Fruit fly (Drosophila melanogaster) whole organism, wandering third instar larva: ENCODE results near the gene CG7714.

Experiments used
- Abd-B ChIP-seq: fragments of >200 bp; optimal IDR thresholded peaks from 2 replicates; lab custom pipeline; 2017; ENCODE audit warnings: missing biosample characterization, missing genetic modification characterization
- CG32264 ChIP-seq: fragments of 200-800 bp; sonication (Bioruptor generic); optimal IDR thresholded peaks from 2 replicates; lab custom pipeline; 2016; ENCODE audit warnings: missing biosample characterization, missing genetic modification characterization
- CG9705 ChIP-seq: fragments of 200-800 bp; sonication (Bioruptor generic); optimal IDR thresholded peaks from 2 replicates; lab custom pipeline; 2018; ENCODE audit warnings: missing biosample characterization, mild to moderate bottlenecking, missing genetic modification characterization
- Dfd ChIP-seq: fragments of >200 bp; optimal IDR thresholded peaks from 2 replicates; lab custom pipeline; 2017; ENCODE audit warnings: missing biosample characterization, missing genetic modification characterization
- Dif ChIP-seq: fragments of 200-275, 200-300 bp; sonication (Bioruptor generic); optimal IDR thresholded peaks from 2 replicates; lab custom pipeline; 2018; ENCODE audit warnings: missing biosample characterization, missing genetic modification characterization; ENCODE audit not compliant: partially characterized antibody
- GATAd ChIP-seq: sonication (Bioruptor generic); optimal IDR thresholded peaks from 2 replicates; lab custom pipeline; 2016; ENCODE audit warnings: missing biosample characterization, missing genetic modification characterization
- HLH106 ChIP-seq: fragments of 200-800 bp; optimal IDR thresholded peaks from 3 replicates; lab custom pipeline; 2019; ENCODE audit warnings: missing biosample characterization, mild to moderate bottlenecking, missing genetic modification characterization, moderate library complexity
- Hr78 ChIP-seq: fragments of >200 bp; optimal IDR thresholded peaks from 2 replicates; lab custom pipeline; 2017; ENCODE audit warnings: missing biosample characterization, missing genetic modification characterization
- Hr83 ChIP-seq: fragments of 200-300 bp; sonication (Bioruptor generic); optimal IDR thresholded peaks from 2 replicates; lab custom pipeline; 2016; ENCODE audit warnings: missing biosample characterization, mild to moderate bottlenecking, missing genetic modification characterization, moderate library complexity; ENCODE audit not compliant: poor library complexity, severe bottlenecking
- Mio ChIP-seq: sonication (Bioruptor generic); optimal IDR thresholded peaks from 2 replicates; lab custom pipeline; 2016; ENCODE audit warnings: missing biosample characterization, missing genetic modification characterization
- Myc ChIP-seq: fragments of >200 bp; optimal IDR thresholded peaks from 2 replicates; lab custom pipeline; 2017
- N ChIP-seq: fragments of >200 bp; optimal IDR thresholded peaks from 2 replicates; lab custom pipeline; 2018; ENCODE audit warnings: missing biosample characterization, missing external identifiers, missing genetic modification characterization
- OdsH ChIP-seq: fragments of 200-800 bp; sonication (Bioruptor generic); optimal IDR thresholded peaks from 2 replicates; lab custom pipeline; 2016; ENCODE audit warnings: missing biosample characterization, mild to moderate bottlenecking, missing genetic modification characterization
- Rel ChIP-seq, 2 experiments: fragments of 200-800 bp; sonication (Bioruptor generic) in 1 of 2; optimal IDR thresholded peaks; 2 replicates in 1 of 2; 3 replicates in 1 of 2; lab custom pipeline; 2016 to 2019; ENCODE audit warnings: mild to moderate bottlenecking in 2 of 2, missing biosample characterization in 2 of 2, missing genetic modification characterization in 2 of 2, moderate library complexity in 1 of 2
- Sp1 ChIP-seq: fragments of 200-800 bp; sonication (Bioruptor generic); optimal IDR thresholded peaks from 3 replicates; lab custom pipeline; 2019; ENCODE audit warnings: missing biosample characterization, mild to moderate bottlenecking, missing genetic modification characterization, moderate library complexity
- Vsx2 ChIP-seq: fragments of 200-300, 225-300 bp; sonication (Bioruptor generic); optimal IDR thresholded peaks from 2 replicates; lab custom pipeline; 2018; ENCODE audit warnings: missing biosample characterization, missing genetic modification characterization; ENCODE audit not compliant: partially characterized antibody
- brk ChIP-seq: fragments of 200-800 bp; sonication (Bioruptor generic); optimal IDR thresholded peaks from 2 replicates; lab custom pipeline; 2016; ENCODE audit warnings: missing biosample characterization, mild to moderate bottlenecking, missing genetic modification characterization
- dl ChIP-seq, 2 experiments: fragments of 175-275, 200-275 bp in 1 of 2; fragments of 200-275 bp in 1 of 2; sonication (Bioruptor generic); optimal IDR thresholded peaks; lab custom pipeline; 2018; ENCODE audit warnings: mild to moderate bottlenecking in 2 of 2, missing biosample characterization in 2 of 2, missing genetic modification characterization in 2 of 2, moderate library complexity in 2 of 2; ENCODE audit not compliant: partially characterized antibody in 2 of 2, insufficient read depth in 1 of 2
- dmrt93B ChIP-seq: fragments of 200-800 bp; sonication (Bioruptor generic); optimal IDR thresholded peaks from 2 replicates; lab custom pipeline; 2018; ENCODE audit warnings: missing biosample characterization, mild to moderate bottlenecking, missing genetic modification characterization
- dsf ChIP-seq: sonication (Bioruptor generic); optimal IDR thresholded peaks from 2 replicates; lab custom pipeline; 2016; ENCODE audit warnings: missing biosample characterization, missing genetic modification characterization, borderline replicate concordance
- ey ChIP-seq: fragments of 200-800 bp; sonication (Bioruptor generic); optimal IDR thresholded peaks from 2 replicates; lab custom pipeline; 2016; ENCODE audit warnings: missing biosample characterization, missing genetic modification characterization
- foxo ChIP-seq, 2 experiments: fragments of 200-800 bp; sonication (Bioruptor generic); optimal IDR thresholded peaks; 2 replicates in 1 of 2; 3 replicates in 1 of 2; lab custom pipeline; 2016 to 2017; ENCODE audit warnings: missing biosample characterization in 2 of 2, missing genetic modification characterization in 2 of 2
- fru ChIP-seq: fragments of 200-800 bp; sonication (Bioruptor generic); optimal IDR thresholded peaks from 3 replicates; lab custom pipeline; 2016; ENCODE audit warnings: missing biosample characterization, mild to moderate bottlenecking, missing genetic modification characterization
- h ChIP-seq: fragments of 200-800 bp; sonication (Bioruptor generic); optimal IDR thresholded peaks from 3 replicates; lab custom pipeline; 2016; ENCODE audit warnings: missing biosample characterization, mild to moderate bottlenecking, missing genetic modification characterization
- jim ChIP-seq: fragments of 175-275, 200-325 bp; sonication (Bioruptor generic); optimal IDR thresholded peaks from 2 replicates; lab custom pipeline; 2016; ENCODE audit warnings: missing biosample characterization, mild to moderate bottlenecking, missing genetic modification characterization
- lola ChIP-seq: fragments of >200 bp; optimal IDR thresholded peaks from 2 replicates; lab custom pipeline; 2017; ENCODE audit warnings: missing biosample characterization, missing genetic modification characterization
- psq ChIP-seq: fragments of 200-800 bp; sonication (Bioruptor generic); optimal IDR thresholded peaks from 3 replicates; lab custom pipeline; 2017; ENCODE audit warnings: missing biosample characterization, mild to moderate bottlenecking, missing genetic modification characterization, moderate library complexity
- rgr ChIP-seq: fragments of 200-800 bp; sonication (Bioruptor generic); optimal IDR thresholded peaks from 3 replicates; lab custom pipeline; 2016; ENCODE audit warnings: missing biosample characterization, mild to moderate bottlenecking, missing genetic modification characterization
- sv ChIP-seq: fragments of 200-800 bp; sonication (Bioruptor generic); optimal IDR thresholded peaks from 3 replicates; lab custom pipeline; 2016; ENCODE audit warnings: missing biosample characterization, missing genetic modification characterization
- tai ChIP-seq: sonication (Bioruptor generic); optimal IDR thresholded peaks from 2 replicates; lab custom pipeline; 2016; ENCODE audit warnings: missing biosample characterization, missing genetic modification characterization
- usp ChIP-seq: fragments of >200 bp; optimal IDR thresholded peaks from 2 replicates; lab custom pipeline; 2017; ENCODE audit warnings: missing biosample characterization, missing genetic modification characterization
- woc ChIP-seq: sonication (Bioruptor generic); optimal IDR thresholded peaks from 2 replicates; lab custom pipeline; 2016; ENCODE audit warnings: missing biosample characterization, mild to moderate bottlenecking, missing genetic modification characterization

Gene CG7714

dm6 chr3R:18726334-18726733 is at the start of gene CG7714:
TSS of gene CG7714 (minus strand) at chr3R:18726434.
- no peak for TF ChIP-seq Dfd (GFP tag; lab: Kevin White, UChicago)
- no peak for TF ChIP-seq Dif
- TF ChIP-seq Rel (GFP tag; optimal IDR thresholded peaks at IDR 0.05; lab: Kevin White, UChicago): no peak
- no peak for TF ChIP-seq Rel (tag; optimal IDR thresholded peaks at IDR 0.05; lab: Kevin White, UChicago)
- TF ChIP-seq dl (GFP tag; optimal IDR thresholded peaks at IDR 0.05; lab: Kevin White, UChicago; ENCODE audit: insufficient read depth in 1 of 2, partially characterized antibody in 2 of 2): no peak

dm6 chr3R:18758548-18759257 is 32.5 kb upstream of the CG7714 start, which contains the start of gene Epg5:
TSS of gene Epg5 (minus strand) at chr3R:18758873.
- peak; percentile 50 for TF ChIP-seq dsf (GFP tag; lab: Kevin White, UChicago)
- peak; percentile 57 for TF ChIP-seq CG9705 (GFP tag; lab: Kevin White, UChicago)
- TF ChIP-seq Vsx2 (GFP tag; lab: Kevin White, UChicago): no peak
- TF ChIP-seq GATAd: peak; percentile 56
- no peak for TF ChIP-seq Dif
- no peak for TF ChIP-seq Abd-B (GFP tag; lab: Kevin White, UChicago)
- peak; percentile 84 for TF ChIP-seq h (GFP tag; lab: Kevin White, UChicago)
- peak; percentile 77 for TF ChIP-seq sv (GFP tag; lab: Kevin White, UChicago)
- peak; percentile 81 for TF ChIP-seq HLH106
- no peak for TF ChIP-seq jim (GFP tag; lab: Kevin White, UChicago)
- TF ChIP-seq Rel (GFP tag; optimal IDR thresholded peaks at IDR 0.05; lab: Kevin White, UChicago): no peak
- TF ChIP-seq Rel (tag; optimal IDR thresholded peaks at IDR 0.05; lab: Kevin White, UChicago): peak; percentile 83
- TF ChIP-seq Dfd (GFP tag; lab: Kevin White, UChicago): no peak
- no peak for TF ChIP-seq rgr
- TF ChIP-seq OdsH (GFP tag; lab: Kevin White, UChicago): peak; percentile 60

- no peak for TF ChIP-seq jim (GFP tag; lab: Kevin White, UChicago)
- TF ChIP-seq Rel (GFP tag; optimal IDR thresholded peaks at IDR 0.05; lab: Kevin White, UChicago): no peak
- TF ChIP-seq Rel (tag; optimal IDR thresholded peaks at IDR 0.05; lab: Kevin White, UChicago): no peak
- TF ChIP-seq rgr: no peak
- TF ChIP-seq CG9705 (GFP tag; lab: Kevin White, UChicago): no peak
- no peak for TF ChIP-seq Sp1 (GFP tag; lab: Kevin White, UChicago)
- TF ChIP-seq usp (GFP tag; lab: Kevin White, UChicago): no peak
- no peak for TF ChIP-seq psq (GFP tag; lab: Kevin White, UChicago)
- TF ChIP-seq Vsx2 (GFP tag; lab: Kevin White, UChicago): no peak
- TF ChIP-seq, all 38 proteins: peak for 0
Observed at dm6 chr3R:18749786-18750185, 23.6 kb upstream of the CG7714 start.

- no peak for TF ChIP-seq h (GFP tag; lab: Kevin White, UChicago)
- TF ChIP-seq psq (GFP tag; lab: Kevin White, UChicago): no peak
- TF ChIP-seq Dif: no peak
- no peak for TF ChIP-seq jim (GFP tag; lab: Kevin White, UChicago)
- no peak for TF ChIP-seq Mio (GFP tag; lab: Kevin White, UChicago)
- TF ChIP-seq N (GFP tag; lab: Kevin White, UChicago): no peak
- TF ChIP-seq OdsH (GFP tag; lab: Kevin White, UChicago): no peak
- TF ChIP-seq Rel (GFP tag; optimal IDR thresholded peaks at IDR 0.05; lab: Kevin White, UChicago): no peak
- TF ChIP-seq Rel (tag; optimal IDR thresholded peaks at IDR 0.05; lab: Kevin White, UChicago): no peak
- TF ChIP-seq Dfd (GFP tag; lab: Kevin White, UChicago): no peak
- no peak for TF ChIP-seq dl (GFP tag; optimal IDR thresholded peaks at IDR 0.05; lab: Kevin White, UChicago; ENCODE audit: insufficient read depth in 1 of 2, partially characterized antibody in 2 of 2)
- TF ChIP-seq brk (GFP tag; lab: Kevin White, UChicago): no peak
- no peak for TF ChIP-seq woc
- TF ChIP-seq Sp1 (GFP tag; lab: Kevin White, UChicago): no peak
Observed at dm6 chr3R:18748087-18748486, 21.9 kb upstream of the CG7714 start.

- TF ChIP-seq woc (no peak), Myc (lab: Kevin White, UChicago) (no peak), rgr (no peak), Vsx2 (GFP tag; lab: Kevin White, UChicago) (no peak), CG9705 (GFP tag; lab: Kevin White, UChicago) (no peak), Hr83 (no peak), OdsH (GFP tag; lab: Kevin White, UChicago) (peak; percentile 74), ey (GFP tag; lab: Kevin White, UChicago) (peak; percentile 57), Dfd (GFP tag; lab: Kevin White, UChicago) (no peak), psq (GFP tag; lab: Kevin White, UChicago) (peak; percentile 76), dsf (GFP tag; lab: Kevin White, UChicago) (peak; percentile 54), sv (GFP tag; lab: Kevin White, UChicago) (peak; percentile 78), CG32264 (no peak), GATAd (peak; percentile 22), lola (GFP tag; lab: Kevin White, UChicago) (no peak), Rel (GFP tag; optimal IDR thresholded peaks at IDR 0.05; lab: Kevin White, UChicago) (no peak), Rel (tag; optimal IDR thresholded peaks at IDR 0.05; lab: Kevin White, UChicago) (no peak), tai (no peak), jim (GFP tag; lab: Kevin White, UChicago) (no peak), N (GFP tag; lab: Kevin White, UChicago) (no peak), HLH106 (peak; percentile 71), fru (GFP tag; lab: Kevin White, UChicago) (no peak), Abd-B (GFP tag; lab: Kevin White, UChicago) (no peak), foxo (GFP tag; optimal IDR thresholded peaks at IDR 0.05; lab: Kevin White, UChicago) (no peak), dmrt93B (GFP tag; lab: Kevin White, UChicago) (no peak), Sp1 (GFP tag; lab: Kevin White, UChicago) (no peak), Mio (GFP tag; lab: Kevin White, UChicago) (no peak), Hr78 (GFP tag; lab: Kevin White, UChicago) (no peak), dl (GFP tag; optimal IDR thresholded peaks at IDR 0.05; lab: Kevin White, UChicago; ENCODE audit: insufficient read depth in 1 of 2, partially characterized antibody in 2 of 2) (no peak)
Observed at dm6 chr3R:18745961-18746468, 19.8 kb upstream of the CG7714 start, which contains the start of the genes PGS1 and gwl. TSS of gene PGS1 (minus strand) at chr3R:18746041. TSS of gene gwl (plus strand) at chr3R:18746370.
